In the genomic region with DNA sequence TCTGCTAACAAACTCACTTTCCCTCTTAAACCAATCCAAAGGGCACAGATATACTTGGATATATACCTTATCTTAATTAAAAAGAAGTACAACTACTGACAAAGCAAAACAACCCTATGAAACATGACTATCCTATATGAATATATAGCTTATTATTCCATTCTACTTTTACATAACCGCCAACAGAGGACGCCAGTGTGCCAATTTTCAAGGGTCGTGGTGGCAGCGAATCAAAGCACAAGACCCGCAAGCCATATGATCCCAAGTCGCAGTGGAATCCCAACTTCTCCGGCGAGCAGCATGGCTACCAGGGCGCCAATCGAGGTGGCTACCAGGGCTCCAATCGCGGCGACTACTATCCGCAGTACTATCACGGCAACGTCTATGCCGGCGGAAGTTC, we compare ENCODE assay signal across 3 fruit fly cellular contexts.
TF ChIP-seq lines count a peak whose summit lies in the region.

No protein-coding gene starts in this region.

- TF ChIP-seq CTCF in S2 (optimal IDR thresholded peaks at IDR 0.05; lab: Kevin White, UChicago) = peak; percentile 59 to 67
- peak; percentile 82 for TF ChIP-seq CTCF in whole organism, embryonic (GFP tag; optimal IDR thresholded peaks at IDR 0.05; lab: Kevin White, UChicago)

TF ChIP-seq in whole organism, embryonic, 481 proteins besides CTCF, POLR2A, EP300 and RAD21:
- no peak for TF ChIP-seq CG5953 (GFP tag; IDR thresholded peaks at IDR 0.05; lab: Robert Waterston, UW)
- no peak for TF ChIP-seq CG12299 (tag; optimal IDR thresholded peaks at IDR 0.05; lab: Kevin White, UChicago)
- TF ChIP-seq sens (GFP tag; lab: Kevin White, UChicago) = peak; percentile 24
- TF ChIP-seq Rfx (GFP tag; IDR thresholded peaks at IDR 0.05; lab: Robert Waterston, UW) = peak; percentile 27; the same call in 1 of the 2 replicates
- no peak for TF ChIP-seq bsh (GFP tag; optimal IDR thresholded peaks at IDR 0.05; lab: Kevin White, UChicago)
- TF ChIP-seq CG2199 (GFP tag; IDR thresholded peaks at IDR 0.05; lab: Robert Waterston, UW) = 0 out of 3 replicates have a peak, but pooled peaks have one; percentile 32
- no peak for TF ChIP-seq exex (tag; optimal IDR thresholded peaks at IDR 0.05; lab: Kevin White, UChicago)

TF ChIP-seq in whole organism, prepupa, 60 proteins besides CTCF, POLR2A, EP300 and RAD21:
- TF ChIP-seq CG6854 (GFP tag; optimal IDR thresholded peaks at IDR 0.05; lab: Kevin White, UChicago) (no peak), svp (GFP tag; lab: Kevin White, UChicago) (peak; percentile 37)
